Fruit fly (Drosophila melanogaster): ENCODE results near the gene Spt20.

Spt20 gene

dm6 chr3L:13503631-13504030, 1.1 kb downstream of the Spt20 start:
- TF ChIP-seq Sin3A (optimal IDR thresholded peaks at IDR 0.05) = no peak
- TF ChIP-seq psq (optimal IDR thresholded peaks at IDR 0.05) = no peak
- no peak for TF ChIP-seq Myc (optimal IDR thresholded peaks at IDR 0.05)

DNA sequence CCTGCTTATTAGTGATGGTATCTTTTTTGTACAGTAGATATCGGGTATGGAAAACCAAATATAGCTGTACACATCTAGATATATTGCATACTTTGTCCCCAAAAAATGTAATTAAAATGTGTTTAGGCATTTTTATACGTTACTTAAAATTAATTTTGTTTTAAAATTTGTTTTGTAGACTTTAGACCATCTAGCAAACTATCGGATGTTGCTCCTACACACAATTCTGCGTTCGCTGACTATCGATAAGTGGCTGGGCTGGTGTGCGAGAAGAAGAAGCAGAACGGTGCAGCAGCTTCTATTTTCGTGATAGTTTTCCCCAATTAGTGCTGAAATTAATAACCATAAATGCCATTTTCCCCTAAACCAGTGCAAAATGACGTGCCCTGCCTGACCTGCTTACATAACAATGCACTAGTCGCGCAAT, 10.6 kb downstream of the Spt20 start, which contains the start of the genes Vps36 and Liprin-beta:
Gene Vps36, minus strand, starts transcription at position 1 of the 427 bp plus-strand sequence.
Gene Liprin-beta, plus strand, starts transcription at position 143 of the 427 bp plus-strand sequence.
- TF ChIP-seq ttk (optimal IDR thresholded peaks at IDR 0.05) (no peak), insv (optimal IDR thresholded peaks at IDR 0.05) (no peak), psq (optimal IDR thresholded peaks at IDR 0.05) (no peak), Sin3A (optimal IDR thresholded peaks at IDR 0.05) (no peak), h (optimal IDR thresholded peaks at IDR 0.05) (no peak), Myc (optimal IDR thresholded peaks at IDR 0.05) (no peak)

DNA sequence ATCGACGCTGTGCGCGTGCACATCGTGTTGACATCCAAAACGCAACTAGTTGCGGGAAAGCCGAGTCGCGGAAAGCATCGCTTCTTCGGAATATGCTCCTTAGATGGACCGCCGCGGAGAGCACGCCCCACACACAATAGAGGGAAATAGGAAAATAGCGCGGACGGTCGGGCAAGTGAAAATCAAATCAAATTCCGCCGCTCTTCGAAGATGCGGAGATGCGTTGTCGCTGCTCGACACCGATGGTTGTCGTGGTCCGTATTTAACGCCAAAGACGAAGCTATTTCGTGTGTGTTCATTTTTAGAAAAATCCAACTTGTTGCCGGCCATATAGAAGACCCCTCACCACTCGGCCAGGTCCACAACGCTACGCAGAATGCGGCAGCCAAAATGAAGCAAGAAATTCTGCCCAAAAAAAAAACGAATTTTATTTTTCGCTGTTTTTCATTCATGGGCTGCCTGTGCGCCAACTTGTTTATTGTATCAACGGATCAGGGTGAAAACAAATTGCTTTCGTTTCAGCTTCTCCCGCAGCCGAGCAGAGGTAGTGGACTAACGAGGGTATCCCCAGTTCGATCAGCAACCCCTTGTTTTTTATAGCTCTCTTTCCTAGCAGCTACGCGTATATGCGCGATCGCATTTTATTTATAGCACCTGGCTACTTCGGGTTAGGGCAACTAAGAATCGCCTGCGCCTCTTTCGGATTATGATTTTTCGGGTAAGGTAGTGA, 17.2 kb downstream of the Spt20 start, which contains the start of gene CG10710:
Gene CG10710, minus strand, starts transcription at position 51 of the 730 bp plus-strand sequence.
- no peak for TF ChIP-seq Sin3A (optimal IDR thresholded peaks at IDR 0.05)
- no peak for TF ChIP-seq Myc (optimal IDR thresholded peaks at IDR 0.05)
- TF ChIP-seq insv (optimal IDR thresholded peaks at IDR 0.05) = no peak
- no peak for TF ChIP-seq h (optimal IDR thresholded peaks at IDR 0.05)
- no peak for TF ChIP-seq psq (optimal IDR thresholded peaks at IDR 0.05)
- no peak for TF ChIP-seq ttk (optimal IDR thresholded peaks at IDR 0.05)

All from Kc167 (cell line).